Worm (Caenorhabditis elegans): Measurements from ENCODE around the gene srz-101.

Gene srz-101

ce11 chrV:16716574-16716973 is 21.9 kb downstream of the srz-101 start, which contains the start of gene srh-137:
srh-137 (minus strand) TSS chrV:16716674.
- no peak for TF ChIP-seq mab-5 (tag; optimal IDR thresholded peaks at IDR 0.05)
- TF ChIP-seq flh-1 (GFP tag; optimal IDR thresholded peaks at IDR 0.05), result no peak
- TF ChIP-seq unc-62 (GFP tag; optimal IDR thresholded peaks at IDR 0.05), result no peak
- no peak for TF ChIP-seq tbx-8 (GFP tag; optimal IDR thresholded peaks at IDR 0.05)
- TF ChIP-seq sem-2 (GFP tag; optimal IDR thresholded peaks at IDR 0.05), result no peak
- no peak for TF ChIP-seq drap-1 (GFP tag; optimal IDR thresholded peaks at IDR 0.05)
- no peak for TF ChIP-seq nhr-76 (tag; optimal IDR thresholded peaks at IDR 0.05)
- no peak for TF ChIP-seq M03D4.4 (tag; optimal IDR thresholded peaks at IDR 0.05)

ce11 chrV:16723744-16724143 is 29.1 kb downstream of the srz-101 start, which contains the start of gene nhr-112:
nhr-112 (minus strand) TSS chrV:16723844.
- TF ChIP-seq zip-8 (tag; optimal IDR thresholded peaks at IDR 0.05), result no peak
- no peak for TF ChIP-seq cnd-1 (tag; optimal IDR thresholded peaks at IDR 0.05)
- TF ChIP-seq tbx-8 (GFP tag; optimal IDR thresholded peaks at IDR 0.05), result no peak
- no peak for TF ChIP-seq mls-2 (tag; optimal IDR thresholded peaks at IDR 0.05)
- no peak for TF ChIP-seq sptf-1 (tag; optimal IDR thresholded peaks at IDR 0.05)
- no peak for TF ChIP-seq ceh-39 (tag; optimal IDR thresholded peaks at IDR 0.05)
- TF ChIP-seq drap-1 (GFP tag; optimal IDR thresholded peaks at IDR 0.05), result no peak
- no peak for TF ChIP-seq lin-13 (tag; optimal IDR thresholded peaks at IDR 0.05)
- TF ChIP-seq ham-2 (GFP tag; optimal IDR thresholded peaks at IDR 0.05), result no peak
- no peak for TF ChIP-seq elt-3 (tag; optimal IDR thresholded peaks at IDR 0.05)
- TF ChIP-seq nhr-28 (tag; optimal IDR thresholded peaks at IDR 0.05), result no peak
- no peak for TF ChIP-seq ztf-11 (tag; optimal IDR thresholded peaks at IDR 0.05)
- TF ChIP-seq bed-3 (GFP tag; optimal IDR thresholded peaks at IDR 0.05), result no peak
- no peak for TF ChIP-seq lsy-2 (tag; optimal IDR thresholded peaks at IDR 0.05)
- TF ChIP-seq elt-1 (tag; optimal IDR thresholded peaks at IDR 0.05; ENCODE audit: borderline replicate concordance, insufficient read depth), result no peak
- TF ChIP-seq blmp-1 (tag; optimal IDR thresholded peaks at IDR 0.05), result no peak
- no peak for TF ChIP-seq M03D4.4 (tag; optimal IDR thresholded peaks at IDR 0.05)
- TF ChIP-seq mab-5 (tag; optimal IDR thresholded peaks at IDR 0.05), result no peak

ce11 chrV:16724574-16724973 is 29.9 kb downstream of the srz-101 start:
- TF ChIP-seq elt-3 (tag; optimal IDR thresholded peaks at IDR 0.05) (no peak), ztf-11 (tag; optimal IDR thresholded peaks at IDR 0.05) (no peak), unc-62 (GFP tag; optimal IDR thresholded peaks at IDR 0.05) (no peak), snpc-4 (tag; optimal IDR thresholded peaks at IDR 0.05) (no peak), cnd-1 (tag; optimal IDR thresholded peaks at IDR 0.05) (no peak), nhr-237 (tag; optimal IDR thresholded peaks at IDR 0.05) (no peak), flh-1 (GFP tag; optimal IDR thresholded peaks at IDR 0.05) (no peak), ceh-39 (tag; optimal IDR thresholded peaks at IDR 0.05) (no peak), lin-13 (tag; optimal IDR thresholded peaks at IDR 0.05) (no peak), sptf-1 (tag; optimal IDR thresholded peaks at IDR 0.05) (no peak), tbx-8 (GFP tag; optimal IDR thresholded peaks at IDR 0.05) (no peak)

- TF ChIP-seq ztf-11 (tag; optimal IDR thresholded peaks at IDR 0.05) (no peak), nhr-2 (tag; optimal IDR thresholded peaks at IDR 0.05) (no peak)
Measured at ce11 chrV:16725955-16726354, 31.3 kb downstream of the srz-101 start.

- no peak for TF ChIP-seq hlh-1 (tag; optimal IDR thresholded peaks at IDR 0.05)
- no peak for TF ChIP-seq lin-32 (GFP tag; optimal IDR thresholded peaks at IDR 0.05)
- TF ChIP-seq ham-2 (GFP tag; optimal IDR thresholded peaks at IDR 0.05), result no peak
- TF ChIP-seq ztf-11 (tag; optimal IDR thresholded peaks at IDR 0.05), result no peak
Measured at ce11 chrV:16726915-16727314, 32.3 kb downstream of the srz-101 start, which contains the start of gene T25E12.14. T25E12.14 (plus strand) TSS chrV:16727215.

ce11 chrV:16728431-16728830 is 33.8 kb downstream of the srz-101 start, which contains the start of gene fbxa-127:
fbxa-127 (plus strand) TSS chrV:16728731.
- TF ChIP-seq hlh-1 (tag; optimal IDR thresholded peaks at IDR 0.05) (no peak), ces-1 (GFP tag; optimal IDR thresholded peaks at IDR 0.05) (no peak), nhr-76 (tag; optimal IDR thresholded peaks at IDR 0.05) (no peak), sptf-1 (tag; optimal IDR thresholded peaks at IDR 0.05) (no peak), unc-62 (GFP tag; optimal IDR thresholded peaks at IDR 0.05) (no peak)

ce11 chrV:16729961-16730360 is 35.3 kb downstream of the srz-101 start, which contains the start of gene srz-99:
srz-99 (plus strand) TSS chrV:16730261.
- TF ChIP-seq zip-8 (tag; optimal IDR thresholded peaks at IDR 0.05) (no peak), unc-62 (GFP tag; optimal IDR thresholded peaks at IDR 0.05) (no peak), blmp-1 (tag; optimal IDR thresholded peaks at IDR 0.05) (no peak), sptf-1 (tag; optimal IDR thresholded peaks at IDR 0.05) (no peak), ham-2 (GFP tag; optimal IDR thresholded peaks at IDR 0.05) (no peak)
